Fruit fly (Drosophila melanogaster): ENCODE data around the gene rtet.
A peak's percentile ranks its signal among the peaks of the same experiment; 100 is the strongest.

Gene rtet

DNA sequence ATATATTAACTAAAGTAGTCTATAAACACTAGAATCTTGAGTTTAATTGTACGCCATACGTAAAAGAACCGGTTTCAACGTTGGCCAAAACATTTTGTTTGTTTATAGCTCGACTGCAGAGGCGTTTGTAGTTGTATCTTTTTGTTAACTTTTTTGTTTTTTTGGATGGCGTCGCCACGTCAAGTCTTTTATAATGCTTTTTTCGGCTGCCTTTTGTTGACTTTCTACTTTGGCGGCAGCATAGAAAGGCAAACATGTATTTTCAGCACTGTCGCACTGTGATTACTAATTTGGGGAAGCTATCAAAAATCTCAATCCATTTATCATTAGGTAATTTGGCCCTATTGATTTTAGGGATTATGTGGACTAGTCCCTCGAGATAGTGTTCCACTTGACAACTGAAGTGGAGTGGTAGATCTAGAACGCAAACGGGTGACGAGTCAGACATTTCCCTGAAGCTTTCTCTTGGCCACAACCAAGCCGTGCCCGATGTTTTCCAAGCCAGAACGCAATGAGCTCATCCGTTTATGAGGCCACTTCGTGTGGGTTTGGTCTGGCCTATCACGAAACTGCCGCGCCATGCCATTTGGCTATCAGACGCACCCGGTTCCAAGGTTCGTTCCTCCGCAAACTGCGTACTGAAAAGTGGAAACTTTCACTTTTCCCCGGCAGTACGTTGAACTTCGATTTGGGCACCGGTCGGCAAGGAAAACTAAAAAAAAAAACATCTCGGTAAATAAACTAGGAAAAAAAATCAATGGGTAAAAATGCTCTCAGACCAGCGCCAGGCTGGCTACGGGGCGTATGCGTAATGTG, 41.6 kb upstream of the rtet start (continued):
- TF ChIP-seq amos (GFP tag; IDR thresholded peaks at IDR 0.05; ENCODE audit: partially characterized antibody) (no peak), emc (GFP tag; optimal IDR thresholded peaks at IDR 0.05) (no peak), CG7839 (tag; optimal IDR thresholded peaks at IDR 0.05) (no peak), Xbp1 (GFP tag; optimal IDR thresholded peaks at IDR 0.05) (no peak), Blimp-1 (GFP tag; optimal IDR thresholded peaks at IDR 0.05) (peak; percentile 93), sima (GFP tag; optimal IDR thresholded peaks at IDR 0.05) (no peak), E2f2 (GFP tag; IDR thresholded peaks at IDR 0.05) (0 out of 2 replicates have a peak, but pooled peaks have one; percentile 28), ind (GFP tag; optimal IDR thresholded peaks at IDR 0.05) (no peak), Pdp1 (GFP tag; optimal IDR thresholded peaks at IDR 0.05) (no peak), Deaf1 (tag; optimal IDR thresholded peaks at IDR 0.05) (no peak), slp2 (GFP tag; optimal IDR thresholded peaks at IDR 0.05) (no peak), vnd (GFP tag; IDR thresholded peaks at IDR 0.05; ENCODE audit: partially characterized antibody) (no peak), BEAF-32 (GFP tag; optimal IDR thresholded peaks at IDR 0.05) (no peak), sd (tag; optimal IDR thresholded peaks at IDR 0.05) (peak; percentile 3), Kr (GFP tag; optimal IDR thresholded peaks at IDR 0.05) (no peak), exex (tag; optimal IDR thresholded peaks at IDR 0.05) (peak; percentile 8), CG18476 (GFP tag; optimal IDR thresholded peaks at IDR 0.05) (no peak), mld (GFP tag; IDR thresholded peaks at IDR 0.05; ENCODE audit: partially characterized antibody) (no peak), CG17612 (GFP tag; IDR thresholded peaks at IDR 0.05) (no peak), ranshi (GFP tag; IDR thresholded peaks at IDR 0.05) (no peak)

DNA sequence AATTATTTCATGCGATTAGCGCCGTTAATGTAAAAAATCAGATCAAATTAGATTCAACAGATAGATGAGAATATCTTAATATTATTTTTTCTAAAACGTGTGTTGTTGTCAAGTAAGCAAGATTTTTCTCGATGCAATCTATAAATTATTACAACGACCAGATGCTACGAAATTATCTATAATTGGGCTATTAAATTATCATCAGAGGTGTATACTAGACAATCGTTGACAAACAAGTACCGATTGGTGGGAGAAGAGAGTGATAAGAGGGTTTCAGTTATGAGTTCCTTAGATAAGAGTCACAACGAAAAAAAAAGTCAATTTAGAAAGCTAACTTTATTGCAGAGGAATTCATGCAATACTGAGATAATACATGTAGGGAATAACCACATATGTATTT, 40.7 kb upstream of the rtet start:
- TF ChIP-seq wek (GFP tag; optimal IDR thresholded peaks at IDR 0.05) (no peak), Fer3 (tag; optimal IDR thresholded peaks at IDR 0.05) (no peak), HLHmδ (GFP tag; optimal IDR thresholded peaks at IDR 0.05) (no peak), slp2 (GFP tag; optimal IDR thresholded peaks at IDR 0.05) (no peak), exex (tag; optimal IDR thresholded peaks at IDR 0.05) (peak; percentile 67)

DNA sequence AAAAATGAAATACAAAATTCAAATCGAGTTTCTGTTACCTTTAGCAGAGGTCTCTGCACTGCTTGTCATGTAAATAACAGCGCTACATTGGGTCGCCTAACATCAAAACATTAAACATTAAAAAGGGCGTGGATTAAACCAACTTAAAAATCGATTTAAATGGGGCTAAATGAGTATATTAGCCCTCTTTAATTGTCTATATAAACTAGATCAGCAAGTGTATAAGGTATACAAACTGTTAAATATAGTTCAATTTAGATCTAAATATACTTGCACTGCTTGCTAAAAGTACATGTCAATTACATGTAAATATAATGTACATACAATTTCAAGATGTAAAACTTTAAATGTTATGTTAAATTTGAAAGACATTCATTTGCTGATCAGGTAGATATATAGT, 38.5 kb upstream of the rtet start:
- TF ChIP-seq Antp (GFP tag; optimal IDR thresholded peaks at IDR 0.05), result no peak
- TF ChIP-seq D (optimal IDR thresholded peaks at IDR 0.05), result no peak
- TF ChIP-seq D (GFP tag; optimal IDR thresholded peaks at IDR 0.05), result no peak
- no peak for TF ChIP-seq cg (GFP tag; optimal IDR thresholded peaks at IDR 0.05)
- TF ChIP-seq insv (GFP tag; optimal IDR thresholded peaks at IDR 0.05), result peak in 1 of 2 experiments; percentile 4
- TF ChIP-seq sug (tag; optimal IDR thresholded peaks at IDR 0.05), result peak; percentile 24
- TF ChIP-seq CG12104 (GFP tag; optimal IDR thresholded peaks at IDR 0.05), result no peak
- no peak for TF ChIP-seq CG11696 (GFP tag; IDR thresholded peaks at IDR 0.05)
- no peak for TF ChIP-seq CG16779 (GFP tag; IDR thresholded peaks at IDR 0.05)
- no peak for TF ChIP-seq luna (GFP tag; optimal IDR thresholded peaks at IDR 0.05)
- TF ChIP-seq CG15073 (GFP tag; optimal IDR thresholded peaks at IDR 0.05), result no peak
- TF ChIP-seq CG3407 (GFP tag; optimal IDR thresholded peaks at IDR 0.05), result no peak
- no peak; the same call in 1 of the 2 replicates for TF ChIP-seq CG13287 (GFP tag; IDR thresholded peaks at IDR 0.05; ENCODE audit: partially characterized antibody)
- TF ChIP-seq gt (GFP tag; IDR thresholded peaks at IDR 0.05), result no peak
- no peak for TF ChIP-seq H2.0 (GFP tag; IDR thresholded peaks at IDR 0.05)
- no peak for TF ChIP-seq CG8089 (GFP tag; optimal IDR thresholded peaks at IDR 0.05)
- no peak for TF ChIP-seq CG43689 (GFP tag; IDR thresholded peaks at IDR 0.05)
- no peak for TF ChIP-seq CG7786 (GFP tag; optimal IDR thresholded peaks at IDR 0.05)
- TF ChIP-seq NK7.1 (GFP tag; optimal IDR thresholded peaks at IDR 0.05), result no peak
- peak; percentile 59 for TF ChIP-seq Myb (GFP tag; optimal IDR thresholded peaks at IDR 0.05)
- no peak for TF ChIP-seq NFAT (GFP tag; IDR thresholded peaks at IDR 0.05)
- peak; percentile 11 for TF ChIP-seq nmo (GFP tag; optimal IDR thresholded peaks at IDR 0.05)
- TF ChIP-seq jumu (GFP tag; optimal IDR thresholded peaks at IDR 0.05), result no peak
- TF ChIP-seq CG18011 (GFP tag; optimal IDR thresholded peaks at IDR 0.05), result no peak
- TF ChIP-seq NfI (GFP tag; optimal IDR thresholded peaks at IDR 0.05), result no peak
